Fruit fly (Drosophila melanogaster) whole organism, embryonic: ENCODE measurements around the gene CG6055.

Source experiments
- Ada2b ChIP-seq: fragments of 200-800 bp; sonication (Bioruptor generic); IDR thresholded peaks from 2 replicates; pipeline ENCODE4 v1.3.6; 2022; ENCODE audit warnings: missing biosample characterization, missing genetic modification characterization
- Awh ChIP-seq: fragments of 200-800 bp; sonication (Bioruptor generic); IDR thresholded peaks from 2 replicates; pipeline ENCODE4, ENCODE4 v1.3.6; 2022; ENCODE audit warnings: missing biosample characterization, missing genetic modification characterization
- BtbVII ChIP-seq: fragments of 200-800 bp; sonication (Bioruptor generic); optimal IDR thresholded peaks from 3 replicates; lab custom pipeline; 2017; ENCODE audit warnings: missing biosample characterization, mild to moderate bottlenecking, missing genetic modification characterization
- CG12659 ChIP-seq: fragments of 200-800 bp; sonication (Bioruptor generic); optimal IDR thresholded peaks from 3 replicates; lab custom pipeline; 2017; ENCODE audit warnings: mild to moderate bottlenecking, missing biosample characterization, missing genetic modification reagents, missing genetic modification characterization
- CG14441 ChIP-seq: fragments of 200-800 bp; sonication (Bioruptor generic); IDR thresholded peaks from 2 replicates; pipeline ENCODE4 v1.3.6; 2022; ENCODE audit warnings: missing biosample characterization, missing genetic modification characterization
- CG15073 ChIP-seq: fragments of 200-800 bp; sonication (Bioruptor generic); optimal IDR thresholded peaks from 2 replicates; lab custom pipeline; 2016; ENCODE audit warnings: missing biosample characterization, missing genetic modification characterization
- CG17186 ChIP-seq: fragments of 200-800 bp; sonication (Bioruptor generic); optimal IDR thresholded peaks from 3 replicates; lab custom pipeline; 2017; ENCODE audit warnings: missing biosample characterization, missing genetic modification reagents, missing genetic modification characterization
- CG18011 ChIP-seq: fragments of 200-800 bp; sonication (Bioruptor generic); optimal IDR thresholded peaks from 2 replicates; lab custom pipeline; 2017; ENCODE audit warnings: missing biosample characterization, missing genetic modification characterization, mild to moderate bottlenecking, moderate library complexity, missing genotype
- CG2199 ChIP-seq: fragments of 200-800 bp; sonication (Bioruptor generic); IDR thresholded peaks from 3 replicates; pipeline ENCODE4 v1.3.6; 2022; ENCODE audit warnings: missing biosample characterization, missing genetic modification characterization
- CG2678 ChIP-seq: fragments of 200-800 bp; sonication (Bioruptor generic); optimal IDR thresholded peaks from 3 replicates; lab custom pipeline; 2019; ENCODE audit warnings: missing biosample characterization, mild to moderate bottlenecking, missing genetic modification characterization, moderate library complexity
- CG31388 ChIP-seq: fragments of 200-800 bp; sonication (Bioruptor generic); optimal IDR thresholded peaks from 2 replicates; lab custom pipeline; 2016; ENCODE audit warnings: missing biosample characterization, missing genetic modification characterization
- CG4707 ChIP-seq: fragments of 200-800 bp; sonication (Bioruptor generic); optimal IDR thresholded peaks from 2 replicates; lab custom pipeline; 2018; ENCODE audit warnings: missing biosample characterization, mild to moderate bottlenecking, missing genetic modification characterization, moderate library complexity
- CG4730 ChIP-seq: fragments of 200-800 bp; sonication (Bioruptor generic); IDR thresholded peaks from 2 replicates; pipeline ENCODE4 v1.3.6; 2022; ENCODE audit warnings: missing biosample characterization, missing genetic modification characterization
- CG5953 ChIP-seq: fragments of 200-800 bp; sonication (Bioruptor generic); IDR thresholded peaks from 2 replicates; pipeline ENCODE4 v1.3.6; 2022; ENCODE audit warnings: missing biosample characterization, missing genetic modification characterization
- CG7372 ChIP-seq: fragments of 200-800 bp; sonication (Bioruptor generic); IDR thresholded peaks from 2 replicates; pipeline ENCODE4 v1.3.6; 2022; ENCODE audit warnings: missing biosample characterization, missing genetic modification characterization
- CG7963 ChIP-seq: fragments of 200-800 bp; sonication (Bioruptor generic); IDR thresholded peaks from 3 replicates; pipeline ENCODE4 v1.3.6; 2022; ENCODE audit warnings: missing biosample characterization, missing genetic modification characterization; ENCODE audit not compliant: partially characterized antibody
- CG7987 ChIP-seq: fragments of 200-800 bp; sonication (Bioruptor generic); optimal IDR thresholded peaks from 2 replicates; lab custom pipeline; 2018; ENCODE audit warnings: missing biosample characterization, mild to moderate bottlenecking, missing genetic modification characterization, moderate library complexity
- CG8290 ChIP-seq, 3 experiments: fragments of 200-800 bp; sonication (Bioruptor generic); optimal IDR thresholded peaks; 2 replicates each; lab custom pipeline; 2016 to 2019; ENCODE audit warnings: missing biosample characterization in 3 of 3, missing genetic modification characterization in 3 of 3, mild to moderate bottlenecking in 2 of 3, moderate library complexity in 1 of 3
- CG9437 ChIP-seq: fragments of 200-800 bp; sonication (Bioruptor generic); optimal IDR thresholded peaks from 2 replicates; lab custom pipeline; 2018; ENCODE audit warnings: missing biosample characterization, mild to moderate bottlenecking, missing genetic modification characterization
- CG9609 ChIP-seq: fragments of 200-800 bp; sonication (Bioruptor generic); optimal IDR thresholded peaks from 3 replicates; lab custom pipeline; 2016; ENCODE audit warnings: missing biosample characterization, missing genetic modification characterization
- Ets97D ChIP-seq: fragments of 200-800 bp; sonication (Bioruptor generic); optimal IDR thresholded peaks from 3 replicates; lab custom pipeline; 2016; ENCODE audit warnings: missing biosample characterization, missing genetic modification characterization
- Gsc ChIP-seq: fragments of 200-800 bp; sonication (Bioruptor generic); IDR thresholded peaks from 2 replicates; pipeline ENCODE4 v1.3.6; 2022; ENCODE audit warnings: missing biosample characterization, missing genetic modification characterization
- HLH3B ChIP-seq: fragments of 200-800 bp; sonication (Bioruptor generic); IDR thresholded peaks from 2 replicates; pipeline ENCODE4 v1.3.6; 2022; ENCODE audit warnings: missing biosample characterization, missing genetic modification characterization
- Jarid2 ChIP-seq: fragments of 200-800 bp; sonication (Bioruptor generic); optimal IDR thresholded peaks from 3 replicates; lab custom pipeline; 2017; ENCODE audit warnings: mild to moderate bottlenecking, missing biosample characterization, missing genetic modification reagents, missing genetic modification characterization
- MBD-R2 ChIP-seq: fragments of 200-800 bp; sonication (Bioruptor generic); IDR thresholded peaks from 2 replicates; pipeline ENCODE4 v1.3.6; 2022; ENCODE audit warnings: missing biosample characterization, missing genetic modification characterization
- Myb ChIP-seq: fragments of 200-800 bp; sonication (Bioruptor generic); optimal IDR thresholded peaks from 2 replicates; lab custom pipeline; 2016; ENCODE audit warnings: missing biosample characterization, missing genetic modification characterization
- Oaz ChIP-seq: fragments of 200-800 bp; sonication (Bioruptor generic); IDR thresholded peaks from 2 replicates; pipeline ENCODE4 v1.3.6; 2022; ENCODE audit warnings: missing biosample characterization, missing genetic modification characterization
- Oli ChIP-seq: fragments of 200-800 bp; sonication (Bioruptor generic); optimal IDR thresholded peaks from 2 replicates; lab custom pipeline; 2018; ENCODE audit warnings: missing biosample characterization, mild to moderate bottlenecking, missing genetic modification characterization, moderate library complexity
- Opbp ChIP-seq: fragments of 200-800 bp; sonication (Bioruptor generic); IDR thresholded peaks from 3 replicates; pipeline ENCODE4 v1.3.6; 2022; ENCODE audit warnings: missing biosample characterization, missing genetic modification characterization; ENCODE audit not compliant: partially characterized antibody
- Sry-δ ChIP-seq: fragments of 200-800 bp; sonication (Bioruptor generic); optimal IDR thresholded peaks from 2 replicates; lab custom pipeline; 2016; ENCODE audit warnings: missing biosample characterization, missing genetic modification characterization
- YL-1 ChIP-seq: fragments of 200-800 bp; sonication (Bioruptor generic); optimal IDR thresholded peaks from 3 replicates; lab custom pipeline; 2017; ENCODE audit warnings: missing biosample characterization, mild to moderate bottlenecking, missing genetic modification characterization
- abd-A ChIP-seq: fragments of 200-800 bp; sonication (Bioruptor generic); optimal IDR thresholded peaks from 3 replicates; lab custom pipeline; 2019; ENCODE audit warnings: missing biosample characterization, mild to moderate bottlenecking, missing genetic modification characterization, moderate library complexity
- amos ChIP-seq: fragments of 200-800 bp; sonication (Bioruptor generic); IDR thresholded peaks from 2 replicates; pipeline ENCODE4 v1.3.6; 2022; ENCODE audit warnings: missing biosample characterization, missing genetic modification characterization; ENCODE audit not compliant: partially characterized antibody
- ap ChIP-seq: fragments of 200-800 bp; sonication (Bioruptor generic); IDR thresholded peaks from 2 replicates; pipeline ENCODE4 v1.3.6; 2022; ENCODE audit warnings: missing biosample characterization, missing genetic modification characterization
- bowl ChIP-seq: fragments of 200-800 bp; sonication (Bioruptor generic); IDR thresholded peaks from 2 replicates; pipeline ENCODE4 v1.3.6; 2022; ENCODE audit warnings: missing biosample characterization, missing genetic modification characterization
- crol ChIP-seq: fragments of 200-800 bp; sonication (Bioruptor generic); IDR thresholded peaks from 2 replicates; pipeline ENCODE4 v1.3.6; 2022; ENCODE audit warnings: missing biosample characterization, missing genetic modification characterization
- cwo ChIP-seq: fragments of 200-800 bp; sonication (Bioruptor generic); optimal IDR thresholded peaks from 3 replicates; lab custom pipeline; 2017; ENCODE audit warnings: missing biosample characterization, missing genetic modification characterization, mild to moderate bottlenecking, moderate library complexity, missing genetic modification reagents
- dan ChIP-seq: fragments of 200-800 bp; sonication (Bioruptor generic); IDR thresholded peaks from 2 replicates; pipeline ENCODE4 v1.3.6; 2022; ENCODE audit warnings: missing biosample characterization, missing genetic modification characterization
- dysf ChIP-seq: fragments of 200-800 bp; sonication (Bioruptor generic); IDR thresholded peaks from 3 replicates; pipeline ENCODE4 v1.3.6; 2022; ENCODE audit warnings: missing biosample characterization, missing genetic modification characterization
- jigr1 ChIP-seq: fragments of 200-800 bp; sonication (Bioruptor generic); IDR thresholded peaks from 3 replicates; pipeline ENCODE4 v1.3.6; 2022; ENCODE audit warnings: missing biosample characterization, missing genetic modification characterization
- nom ChIP-seq: fragments of 200-800 bp; sonication (Bioruptor generic); optimal IDR thresholded peaks from 2 replicates; lab custom pipeline; 2017; ENCODE audit warnings: missing biosample characterization, missing genetic modification characterization, mild to moderate bottlenecking, moderate library complexity, missing genetic modification reagents
- pros ChIP-seq: fragments of 200-800 bp; sonication (Bioruptor generic); optimal IDR thresholded peaks from 3 replicates; lab custom pipeline; 2019; ENCODE audit warnings: missing biosample characterization, mild to moderate bottlenecking, missing genetic modification characterization, moderate library complexity
- pum ChIP-seq: fragments of 200-800 bp; sonication (Bioruptor generic); optimal IDR thresholded peaks from 2 replicates; lab custom pipeline; 2016; ENCODE audit warnings: missing biosample characterization, missing genetic modification characterization
- ro ChIP-seq: fragments of 200-800 bp; sonication (Bioruptor generic); IDR thresholded peaks from 2 replicates; pipeline ENCODE4 v1.3.6; 2022; ENCODE audit warnings: missing biosample characterization, missing genetic modification characterization
- scrt ChIP-seq: fragments of 200-800 bp; sonication (Bioruptor generic); optimal IDR thresholded peaks from 2 replicates; lab custom pipeline; 2018; ENCODE audit warnings: missing biosample characterization, mild to moderate bottlenecking, missing genetic modification characterization, moderate library complexity
- sens ChIP-seq: fragments of 200-800 bp; sonication (Bioruptor generic); peaks from one replicate; lab custom pipeline; 2016; ENCODE audit warnings: missing biosample characterization, missing genetic modification characterization
- seq ChIP-seq: fragments of 200-800 bp; sonication (Bioruptor generic); IDR thresholded peaks from 2 replicates; pipeline ENCODE4 v1.3.6; 2022; ENCODE audit warnings: missing biosample characterization, missing genetic modification characterization
- sob ChIP-seq: fragments of 200-800 bp; sonication (Bioruptor generic); IDR thresholded peaks from 2 replicates; pipeline ENCODE4 v1.3.6; 2022; ENCODE audit warnings: missing biosample characterization, missing genetic modification characterization
- stc ChIP-seq: fragments of 200-800 bp; sonication (Bioruptor generic); IDR thresholded peaks from 2 replicates; pipeline ENCODE4 v1.3.6; 2022; ENCODE audit warnings: missing biosample characterization, missing genetic modification characterization
- stwl ChIP-seq: fragments of 200-800 bp; sonication (Bioruptor generic); optimal IDR thresholded peaks from 3 replicates; lab custom pipeline; 2018; ENCODE audit warnings: missing biosample characterization, mild to moderate bottlenecking, missing genetic modification characterization, moderate library complexity
- wek ChIP-seq: fragments of 200-800 bp; sonication (Bioruptor generic); optimal IDR thresholded peaks from 3 replicates; lab custom pipeline; 2018; ENCODE audit warnings: missing biosample characterization, mild to moderate bottlenecking, missing genetic modification characterization, moderate library complexity

CG6055 gene

DNA sequence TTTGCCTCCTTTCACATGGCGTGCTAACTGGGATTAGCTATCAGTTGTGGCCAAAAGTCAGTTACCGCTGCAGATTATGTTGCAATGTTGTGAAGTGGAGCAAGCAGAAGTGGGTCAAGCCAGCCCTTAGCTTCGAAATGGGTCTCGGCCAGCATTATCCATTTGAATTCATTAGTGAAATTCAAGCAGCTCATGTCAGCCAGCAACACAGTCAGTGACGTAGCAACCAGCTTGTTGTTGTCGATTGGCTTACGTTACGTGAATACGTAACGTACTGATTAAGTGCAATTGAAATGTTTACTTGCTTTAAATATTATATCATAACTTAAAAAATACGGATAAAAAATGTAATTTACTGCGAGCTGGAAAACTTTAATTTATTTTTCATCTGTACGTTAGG is 14.2 kb upstream of the CG6055 start (continued):
- TF ChIP-seq CG2199 (peak; percentile 82), Opbp (GFP tag; lab: Robert Waterston, UW) (peak; percentile 19; the same call in 1 of the 3 replicates), CG17186 (no peak), Sry-δ (GFP tag; lab: Kevin White, UChicago) (no peak), dan (no peak), amos (GFP tag; lab: Robert Waterston, UW) (0 out of 2 replicates have a peak, but pooled peaks have one; percentile 25), BtbVII (no peak), crol (GFP tag; lab: Robert Waterston, UW) (no peak), ro (GFP tag; lab: Robert Waterston, UW) (no peak), jigr1 (no peak), stwl (tag; lab: Kevin White, UChicago) (peak; percentile 97), pros (GFP tag; lab: Kevin White, UChicago) (no peak), CG15073 (GFP tag; lab: Kevin White, UChicago) (no peak), bowl (GFP tag; lab: Robert Waterston, UW) (no peak), CG2678 (tag; lab: Kevin White, UChicago) (no peak), CG18011 (GFP tag; lab: Kevin White, UChicago) (peak; percentile 97), Ets97D (GFP tag; lab: Kevin White, UChicago) (no peak), cwo (GFP tag; lab: Kevin White, UChicago) (no peak), CG12659 (GFP tag; lab: Kevin White, UChicago) (peak; percentile 1), scrt (GFP tag; lab: Kevin White, UChicago) (no peak), CG7372 (GFP tag; lab: Robert Waterston, UW) (0 out of 2 replicates have a peak, but pooled peaks have one; percentile 19), Awh (GFP tag; lab: Robert Waterston, UW) (no peak), CG7987 (GFP tag; lab: Kevin White, UChicago) (no peak), Ada2b (GFP tag; lab: Robert Waterston, UW) (no peak), CG31388 (GFP tag; lab: Kevin White, UChicago) (no peak), dysf (GFP tag; lab: Robert Waterston, UW) (no peak), Oli (tag; lab: Kevin White, UChicago) (no peak), ap (GFP tag; lab: Robert Waterston, UW) (no peak), pum (GFP tag; lab: Kevin White, UChicago) (no peak), abd-A (tag; lab: Kevin White, UChicago) (no peak), Gsc (GFP tag; lab: Robert Waterston, UW) (no peak), Myb (GFP tag; lab: Kevin White, UChicago) (peak; percentile 71), sens (peak; percentile 51), nom (GFP tag; lab: Kevin White, UChicago) (no peak), seq (GFP tag; lab: Robert Waterston, UW) (no peak), MBD-R2 (GFP tag; lab: Robert Waterston, UW) (0 out of 2 replicates have a peak, but pooled peaks have one; percentile 47), Oaz (GFP tag; lab: Robert Waterston, UW) (no peak), sob (no peak), stc (GFP tag; lab: Robert Waterston, UW) (no peak), YL-1 (no peak), CG5953 (GFP tag; lab: Robert Waterston, UW) (no peak), CG14441 (GFP tag; lab: Robert Waterston, UW) (peak; percentile 20; the same call in 1 of the 2 replicates), CG7963 (no peak), HLH3B (GFP tag; lab: Robert Waterston, UW) (no peak), Jarid2 (peak; percentile 15), CG8290 (GFP tag; optimal IDR thresholded peaks at IDR 0.05; lab: Kevin White, UChicago) (no peak), CG8290 (tag; optimal IDR thresholded peaks at IDR 0.05; lab: Kevin White, UChicago) (no peak), CG9609 (GFP tag; lab: Kevin White, UChicago) (no peak), wek (GFP tag; lab: Kevin White, UChicago) (no peak), CG9437 (GFP tag; lab: Kevin White, UChicago) (peak; percentile 99), CG4707 (GFP tag; lab: Kevin White, UChicago) (no peak), CG4730 (GFP tag; lab: Robert Waterston, UW) (no peak)
